Fruit fly (Drosophila melanogaster) whole organism, prepupa: ENCODE results near the gene CG14907.

Experiments used
- CG16779 ChIP-seq: fragments of 200-800 bp; sonication (Bioruptor generic); optimal IDR thresholded peaks from 3 replicates; lab custom pipeline; 2017; ENCODE audit warnings: missing biosample characterization, mild to moderate bottlenecking, missing genetic modification characterization
- CG6276 ChIP-seq: fragments of 200-800 bp; sonication (Bioruptor generic); optimal IDR thresholded peaks from 2 replicates; lab custom pipeline; 2017; ENCODE audit warnings: missing biosample characterization, mild to moderate bottlenecking, missing genetic modification characterization
- CG7368 ChIP-seq: fragments of 200-800 bp; sonication (Bioruptor generic); optimal IDR thresholded peaks from 3 replicates; lab custom pipeline; 2016; ENCODE audit warnings: missing biosample characterization, missing genetic modification characterization
- CG8319 ChIP-seq: fragments of 200-800 bp; sonication (Bioruptor generic); optimal IDR thresholded peaks from 3 replicates; lab custom pipeline; 2016; ENCODE audit warnings: missing biosample characterization, missing genetic modification characterization
- CG8632 ChIP-seq: fragments of 200-800 bp; sonication (Bioruptor generic); optimal IDR thresholded peaks from 3 replicates; lab custom pipeline; 2016; ENCODE audit warnings: missing biosample characterization, missing genetic modification characterization
- Hr4 ChIP-seq: fragments of 200-800 bp; sonication (Bioruptor generic); optimal IDR thresholded peaks from 3 replicates; lab custom pipeline; 2016; ENCODE audit warnings: missing biosample characterization, missing genetic modification characterization
- Smox ChIP-seq: fragments of 200-800 bp; sonication (Bioruptor generic); optimal IDR thresholded peaks from 3 replicates; lab custom pipeline; 2016; ENCODE audit warnings: missing biosample characterization, missing genetic modification characterization
- Sox14 ChIP-seq: fragments of 200-800 bp; sonication (Bioruptor generic); optimal IDR thresholded peaks from 3 replicates; lab custom pipeline; 2016; ENCODE audit warnings: missing biosample characterization, missing genetic modification characterization
- fkh ChIP-seq: fragments of 200-800 bp; sonication (Bioruptor generic); optimal IDR thresholded peaks from 3 replicates; lab custom pipeline; 2017; ENCODE audit warnings: missing biosample characterization, mild to moderate bottlenecking, missing genetic modification characterization, moderate library complexity
- svp ChIP-seq: fragments of 200-800 bp; sonication (Bioruptor generic); peaks from one replicate; lab custom pipeline; 2016; ENCODE audit warnings: missing biosample characterization, missing genetic modification characterization

DNA sequence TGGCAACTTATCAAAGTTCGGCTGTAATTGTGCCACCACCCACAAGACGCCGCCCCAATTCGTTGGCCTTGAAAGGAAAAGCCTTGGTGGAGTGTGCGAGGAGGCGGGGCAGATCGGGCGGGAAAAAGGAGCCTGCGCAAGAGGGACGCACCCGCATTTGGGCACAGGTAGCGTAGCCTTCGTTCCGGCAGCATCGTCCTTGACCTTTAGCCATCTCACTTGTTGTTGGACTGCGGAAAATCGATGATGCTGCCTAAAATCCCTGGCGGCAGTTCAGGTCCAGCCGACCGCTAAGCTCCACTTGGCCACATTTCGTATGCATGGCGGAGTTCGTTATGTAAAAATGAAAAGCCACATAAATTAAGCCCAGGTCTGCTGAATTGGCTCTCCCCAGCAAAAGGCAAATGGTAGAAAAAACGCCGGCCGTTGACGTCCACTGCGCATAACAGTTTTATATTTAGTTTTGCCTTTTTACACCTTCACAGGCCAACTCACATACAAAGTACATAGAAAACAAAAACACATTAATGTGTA is 25.2 kb downstream of the CG14907 start:
- TF ChIP-seq Hr4 = no peak
- TF ChIP-seq fkh (GFP tag; lab: Kevin White, UChicago) = peak; percentile 51
- TF ChIP-seq CG6276 (GFP tag; lab: Kevin White, UChicago) = no peak
- TF ChIP-seq CG7368 (GFP tag; lab: Kevin White, UChicago) = no peak
- no peak for TF ChIP-seq Smox (GFP tag; lab: Kevin White, UChicago)
- TF ChIP-seq CG8632 (GFP tag; lab: Kevin White, UChicago) = no peak
- TF ChIP-seq svp (GFP tag; lab: Kevin White, UChicago) = no peak
- no peak for TF ChIP-seq Sox14 (GFP tag; lab: Kevin White, UChicago)
- TF ChIP-seq CG8319 (GFP tag; lab: Kevin White, UChicago) = no peak
- no peak for TF ChIP-seq CG16779 (tag; lab: Kevin White, UChicago)
